Worm (Caenorhabditis elegans): Measurements from ENCODE around the gene Y49G5A.1.

Y49G5A.1 gene

DNA sequence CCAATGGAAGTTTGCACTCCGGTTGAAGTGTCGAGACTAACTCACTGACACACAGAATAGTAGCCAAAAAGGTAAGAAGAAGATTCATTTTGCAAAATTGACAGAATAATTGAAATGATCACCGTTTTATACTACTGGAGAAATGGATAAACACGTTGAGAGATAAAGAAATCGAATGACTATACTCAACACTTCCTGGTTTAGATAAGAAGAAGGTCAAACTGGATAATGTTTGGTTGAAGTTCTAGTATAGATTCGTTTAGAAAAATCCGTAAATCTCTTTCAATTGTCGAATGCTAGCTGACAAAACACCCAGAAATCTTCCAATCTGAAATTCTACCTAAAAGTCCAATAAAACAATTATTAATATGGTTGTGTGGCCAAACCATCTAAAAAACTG is at the start of gene Y49G5A.1:
Y49G5A.1 (minus strand) TSS at position 101 of the 400 bp plus-strand sequence.
- TF ChIP-seq klf-2 (GFP tag; conservative IDR thresholded peaks at IDR 0.05) (no peak), ref-1 (GFP tag; conservative IDR thresholded peaks at IDR 0.05) (no peak), flt-1 (GFP tag; IDR thresholded peaks at IDR 0.05) (no peak), cog-1 (tag; optimal IDR thresholded peaks at IDR 0.05) (no peak), tab-1 (GFP tag; IDR thresholded peaks at IDR 0.05) (no peak), ztf-29 (GFP tag; IDR thresholded peaks at IDR 0.05) (no peak), med-1 (GFP tag; optimal IDR thresholded peaks at IDR 0.05; ENCODE audit: insufficient read depth) (no peak)

DNA sequence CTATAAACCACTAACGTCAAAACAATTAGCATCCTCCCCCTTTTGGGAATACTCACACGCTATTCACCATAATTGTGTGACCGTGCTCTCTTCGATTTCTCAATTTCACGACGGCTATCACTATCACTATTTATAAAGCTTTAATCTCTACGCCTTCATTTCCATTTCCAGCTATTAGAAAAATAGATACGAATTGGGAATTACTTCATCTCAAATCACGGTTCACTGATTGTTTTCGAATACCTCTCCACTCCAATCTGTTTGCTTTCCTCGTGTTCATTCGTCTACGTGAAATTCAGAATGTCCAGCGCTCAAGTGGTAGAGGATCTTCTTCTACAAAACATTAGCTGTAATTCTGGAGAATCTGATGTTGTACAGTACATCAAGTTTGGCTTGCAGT is 49.7 kb upstream of the Y49G5A.1 start, which contains the start of gene srg-29:
srg-29 (plus strand) TSS at position 301 of the 400 bp plus-strand sequence.
- no peak for TF ChIP-seq cog-1 (tag; optimal IDR thresholded peaks at IDR 0.05)
- TF ChIP-seq ztf-23 (GFP tag; IDR thresholded peaks at IDR 0.05): no peak
- no peak for TF ChIP-seq ztf-29 (GFP tag; IDR thresholded peaks at IDR 0.05)
- no peak for TF ChIP-seq med-1 (GFP tag; optimal IDR thresholded peaks at IDR 0.05; ENCODE audit: insufficient read depth)
- no peak for TF ChIP-seq T22C8.4 (GFP tag; IDR thresholded peaks at IDR 0.05)
- TF ChIP-seq klf-2 (GFP tag; conservative IDR thresholded peaks at IDR 0.05): no peak
- TF ChIP-seq tab-1 (GFP tag; IDR thresholded peaks at IDR 0.05): no peak
- TF ChIP-seq ref-1 (GFP tag; conservative IDR thresholded peaks at IDR 0.05): no peak
- TF ChIP-seq flt-1 (GFP tag; IDR thresholded peaks at IDR 0.05): no peak

DNA sequence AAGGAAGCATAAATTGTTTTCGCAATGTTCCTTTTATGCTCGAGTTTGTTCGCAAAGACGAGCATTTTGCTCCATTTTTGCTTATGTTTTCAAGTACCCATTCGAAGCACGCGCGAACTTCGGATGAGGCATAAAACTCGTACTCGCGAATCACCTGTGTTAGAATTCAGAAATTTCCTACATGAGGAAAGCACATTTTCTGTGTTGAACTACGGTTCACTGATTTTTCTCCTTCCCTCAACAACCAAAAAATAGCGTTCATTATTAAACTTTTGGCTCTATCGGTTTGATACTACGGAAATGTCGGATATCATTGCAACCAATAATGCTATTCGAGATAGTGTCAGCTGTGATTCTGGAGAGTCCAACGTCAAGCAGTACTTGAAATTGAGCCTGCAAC is 47.4 kb upstream of the Y49G5A.1 start, which contains the start of gene srg-28:
srg-28 (plus strand) TSS at position 301 of the 400 bp plus-strand sequence.
- TF ChIP-seq T22C8.4 (GFP tag; IDR thresholded peaks at IDR 0.05) (no peak), cog-1 (tag; optimal IDR thresholded peaks at IDR 0.05) (no peak), ztf-23 (GFP tag; IDR thresholded peaks at IDR 0.05) (no peak), tab-1 (GFP tag; IDR thresholded peaks at IDR 0.05) (no peak), ztf-29 (GFP tag; IDR thresholded peaks at IDR 0.05) (no peak), med-1 (GFP tag; optimal IDR thresholded peaks at IDR 0.05; ENCODE audit: insufficient read depth) (no peak), klf-2 (GFP tag; conservative IDR thresholded peaks at IDR 0.05) (no peak)

DNA sequence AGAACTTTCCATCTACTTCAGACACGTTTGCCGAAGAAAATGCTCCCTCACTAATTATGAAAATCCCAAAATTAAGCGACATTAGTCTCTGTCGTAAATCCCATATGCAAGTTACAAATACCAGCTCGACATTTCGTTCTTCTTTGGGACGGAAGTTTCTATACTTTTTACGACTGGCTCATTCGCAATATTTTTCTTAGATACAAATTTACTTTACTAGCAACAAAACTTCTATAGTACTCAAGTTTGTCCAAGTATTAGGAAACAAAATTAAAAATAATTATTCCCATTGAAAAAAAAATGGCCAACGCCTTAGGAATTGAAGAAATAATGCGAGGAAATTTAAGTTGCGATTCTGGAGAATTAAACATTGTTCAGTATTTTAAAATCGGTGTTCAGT is 43.8 kb upstream of the Y49G5A.1 start, which contains the start of gene srg-26:
srg-26 (plus strand) TSS at position 301 of the 400 bp plus-strand sequence.
- TF ChIP-seq ztf-23 (GFP tag; IDR thresholded peaks at IDR 0.05) (no peak), cog-1 (tag; optimal IDR thresholded peaks at IDR 0.05) (no peak), klf-2 (GFP tag; conservative IDR thresholded peaks at IDR 0.05) (no peak), med-1 (GFP tag; optimal IDR thresholded peaks at IDR 0.05; ENCODE audit: insufficient read depth) (no peak), ztf-29 (GFP tag; IDR thresholded peaks at IDR 0.05) (no peak), tab-1 (GFP tag; IDR thresholded peaks at IDR 0.05) (no peak), ref-1 (GFP tag; conservative IDR thresholded peaks at IDR 0.05) (no peak), flt-1 (GFP tag; IDR thresholded peaks at IDR 0.05) (no peak), T22C8.4 (GFP tag; IDR thresholded peaks at IDR 0.05) (no peak)

DNA sequence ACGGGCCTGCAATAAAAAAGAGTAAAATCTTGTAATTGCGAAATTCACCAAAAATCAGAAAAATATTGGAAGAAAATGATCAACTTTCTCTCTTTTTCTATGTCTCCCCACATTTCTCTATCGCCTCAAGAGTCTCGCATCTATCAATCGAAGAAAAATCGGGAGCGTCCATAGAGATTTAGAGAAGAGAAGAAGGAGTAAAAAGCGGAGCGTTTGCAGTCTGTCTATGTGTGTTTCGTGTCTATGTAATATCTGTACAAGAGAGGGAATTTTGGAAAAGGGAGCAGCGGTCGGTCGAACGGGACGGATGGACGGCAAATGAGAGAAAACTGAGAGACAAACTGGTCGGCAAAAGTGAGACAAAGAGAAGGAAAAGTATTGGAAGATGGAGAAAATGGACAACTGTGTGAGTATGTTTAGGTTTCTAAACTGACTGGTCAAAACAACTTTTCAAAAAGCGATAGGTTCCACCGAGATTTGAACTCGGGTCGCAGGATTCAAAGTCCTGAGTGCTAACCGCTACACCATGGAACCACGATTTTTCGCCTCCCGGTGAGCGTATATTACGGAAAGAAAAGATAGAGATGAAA is 42.6 kb upstream of the Y49G5A.1 start:
- 0 out of 2 replicates have a peak, but pooled peaks have one; percentile 13 for TF ChIP-seq klf-2 (GFP tag; conservative IDR thresholded peaks at IDR 0.05)
- TF ChIP-seq ztf-29 (GFP tag; IDR thresholded peaks at IDR 0.05): no peak

DNA sequence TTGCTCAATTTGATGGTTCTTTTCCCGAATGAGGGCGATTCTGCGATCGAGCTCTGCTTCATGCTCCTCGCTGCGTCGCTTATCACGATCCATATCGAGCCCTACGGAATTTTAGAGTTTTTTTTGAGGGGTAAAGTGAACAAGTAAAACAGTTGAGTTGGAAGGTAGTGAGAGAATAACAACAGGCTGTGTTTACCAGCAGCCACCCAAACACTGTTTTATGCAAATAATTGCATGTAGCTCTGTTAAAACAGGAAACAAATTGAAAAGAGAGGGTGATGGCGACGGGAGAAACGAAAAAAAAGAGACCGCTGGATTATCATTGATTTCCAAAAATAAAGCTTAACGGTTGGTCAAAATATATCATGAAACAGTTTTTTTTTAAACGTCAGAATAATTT is 41.1 kb upstream of the Y49G5A.1 start, which contains the start of gene C10G8.8:
C10G8.8 (minus strand) TSS at position 101 of the 400 bp plus-strand sequence.
- TF ChIP-seq ztf-29 (GFP tag; IDR thresholded peaks at IDR 0.05) (no peak), ztf-23 (GFP tag; IDR thresholded peaks at IDR 0.05) (no peak), T22C8.4 (GFP tag; IDR thresholded peaks at IDR 0.05) (no peak), med-1 (GFP tag; optimal IDR thresholded peaks at IDR 0.05; ENCODE audit: insufficient read depth) (no peak), ref-1 (GFP tag; conservative IDR thresholded peaks at IDR 0.05) (no peak), flt-1 (GFP tag; IDR thresholded peaks at IDR 0.05) (no peak), tab-1 (GFP tag; IDR thresholded peaks at IDR 0.05) (no peak), cog-1 (tag; optimal IDR thresholded peaks at IDR 0.05) (no peak), klf-2 (GFP tag; conservative IDR thresholded peaks at IDR 0.05) (no peak)

DNA sequence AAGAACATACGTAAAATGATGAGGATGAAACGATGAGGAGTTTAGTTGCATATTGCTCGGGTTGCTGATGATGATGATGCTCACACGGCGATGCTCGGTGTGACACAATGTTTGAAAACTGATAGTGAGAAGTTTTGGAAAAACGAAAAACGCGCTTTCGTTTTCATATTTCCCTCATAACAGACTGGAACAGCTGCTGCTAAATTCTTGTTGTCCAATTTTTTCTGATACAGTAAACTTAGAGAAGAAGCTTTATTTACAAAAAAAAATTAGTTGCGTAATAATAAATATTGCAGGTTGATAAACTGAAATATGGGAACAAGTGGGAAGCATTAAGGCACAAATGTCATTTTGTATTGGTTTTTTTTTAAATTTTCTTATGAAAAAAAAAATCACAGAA is 37.4 kb upstream of the Y49G5A.1 start, which contains the start of gene ceh-33:
ceh-33 (minus strand) TSS at position 101 of the 400 bp plus-strand sequence.
- TF ChIP-seq ztf-29 (GFP tag; IDR thresholded peaks at IDR 0.05): no peak
- TF ChIP-seq tab-1 (GFP tag; IDR thresholded peaks at IDR 0.05): no peak
- no peak for TF ChIP-seq ref-1 (GFP tag; conservative IDR thresholded peaks at IDR 0.05)
- TF ChIP-seq med-1 (GFP tag; optimal IDR thresholded peaks at IDR 0.05; ENCODE audit: insufficient read depth): no peak
- no peak for TF ChIP-seq cog-1 (tag; optimal IDR thresholded peaks at IDR 0.05)
- TF ChIP-seq flt-1 (GFP tag; IDR thresholded peaks at IDR 0.05): no peak
- no peak for TF ChIP-seq ztf-23 (GFP tag; IDR thresholded peaks at IDR 0.05)
- no peak for TF ChIP-seq T22C8.4 (GFP tag; IDR thresholded peaks at IDR 0.05)
- TF ChIP-seq klf-2 (GFP tag; conservative IDR thresholded peaks at IDR 0.05): no peak

DNA sequence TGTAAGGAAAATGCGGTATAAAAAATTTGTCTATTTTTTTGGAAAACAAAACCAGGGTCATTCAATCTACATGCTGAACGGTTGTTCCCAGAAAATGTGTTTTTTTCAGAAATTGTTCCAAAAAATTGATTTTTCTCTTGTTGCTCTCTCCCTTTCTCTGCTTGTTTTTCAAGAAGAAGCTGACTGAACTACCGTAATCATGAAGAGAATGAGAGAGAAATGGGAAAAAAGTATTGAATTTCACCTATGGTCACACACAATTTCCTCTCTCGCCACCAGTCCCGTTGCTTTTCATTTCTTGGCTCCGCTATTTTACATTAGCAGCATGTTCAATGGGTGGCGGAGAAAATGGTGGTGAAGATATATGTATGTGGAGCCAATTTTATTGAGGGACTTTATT is 35.6 kb upstream of the Y49G5A.1 start:
- TF ChIP-seq ref-1 (GFP tag; conservative IDR thresholded peaks at IDR 0.05) (no peak), med-1 (GFP tag; optimal IDR thresholded peaks at IDR 0.05; ENCODE audit: insufficient read depth) (no peak), ztf-23 (GFP tag; IDR thresholded peaks at IDR 0.05) (no peak), klf-2 (GFP tag; conservative IDR thresholded peaks at IDR 0.05) (no peak), tab-1 (GFP tag; IDR thresholded peaks at IDR 0.05) (no peak), flt-1 (GFP tag; IDR thresholded peaks at IDR 0.05) (no peak), cog-1 (tag; optimal IDR thresholded peaks at IDR 0.05) (no peak), T22C8.4 (GFP tag; IDR thresholded peaks at IDR 0.05) (no peak), ztf-29 (GFP tag; IDR thresholded peaks at IDR 0.05) (no peak)

DNA sequence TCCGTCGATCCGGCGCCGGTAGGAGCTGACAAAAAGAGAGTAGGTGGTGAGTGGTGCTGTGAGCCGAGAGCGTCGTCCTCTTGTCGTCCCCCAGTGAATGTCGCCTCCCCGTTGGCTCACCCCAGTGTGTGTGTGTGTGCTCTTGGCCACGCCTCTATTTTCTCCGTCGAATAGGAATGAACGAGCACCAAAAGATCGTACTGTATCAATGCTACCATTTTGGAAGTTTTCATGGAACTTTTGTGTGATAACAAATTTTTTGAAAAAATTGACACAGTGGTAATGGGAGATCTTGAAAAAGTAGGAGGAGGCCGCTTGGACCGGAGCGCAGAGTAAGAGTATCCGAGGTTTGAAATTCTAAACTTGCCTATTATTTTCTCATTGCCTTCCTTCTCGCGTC is 32.3 kb upstream of the Y49G5A.1 start, which contains the start of gene ceh-34:
ceh-34 (minus strand) TSS at position 101 of the 400 bp plus-strand sequence.
- TF ChIP-seq ref-1 (GFP tag; conservative IDR thresholded peaks at IDR 0.05) (no peak), tab-1 (GFP tag; IDR thresholded peaks at IDR 0.05) (no peak), med-1 (GFP tag; optimal IDR thresholded peaks at IDR 0.05; ENCODE audit: insufficient read depth) (no peak), ztf-29 (GFP tag; IDR thresholded peaks at IDR 0.05) (no peak), T22C8.4 (GFP tag; IDR thresholded peaks at IDR 0.05) (no peak), ztf-23 (GFP tag; IDR thresholded peaks at IDR 0.05) (no peak)

DNA sequence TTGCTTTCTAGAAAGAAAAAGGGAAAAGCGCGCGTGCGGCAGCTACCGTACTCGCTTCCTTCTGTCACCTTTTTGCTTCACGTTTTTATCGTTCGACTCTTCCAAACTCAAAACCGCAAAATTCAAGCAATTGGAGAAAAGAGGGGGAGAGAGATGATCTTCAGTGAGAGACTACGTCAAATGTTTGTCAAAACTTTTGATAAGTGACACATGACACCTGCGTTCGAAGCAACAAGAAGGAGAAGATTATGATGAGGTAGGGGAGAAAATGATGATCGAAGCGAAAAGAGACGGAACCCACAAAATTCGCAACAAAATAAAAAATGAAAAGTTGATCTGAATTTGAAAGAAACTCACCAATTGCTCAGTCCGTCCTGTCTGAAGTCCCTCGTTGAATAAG is 31.2 kb upstream of the Y49G5A.1 start:
- TF ChIP-seq cog-1 (tag; optimal IDR thresholded peaks at IDR 0.05): no peak
- no peak for TF ChIP-seq tab-1 (GFP tag; IDR thresholded peaks at IDR 0.05)
- no peak for TF ChIP-seq T22C8.4 (GFP tag; IDR thresholded peaks at IDR 0.05)
- no peak for TF ChIP-seq ztf-29 (GFP tag; IDR thresholded peaks at IDR 0.05)
- no peak for TF ChIP-seq ztf-23 (GFP tag; IDR thresholded peaks at IDR 0.05)
- TF ChIP-seq flt-1 (GFP tag; IDR thresholded peaks at IDR 0.05): no peak
- TF ChIP-seq med-1 (GFP tag; optimal IDR thresholded peaks at IDR 0.05; ENCODE audit: insufficient read depth): no peak
- TF ChIP-seq klf-2 (GFP tag; conservative IDR thresholded peaks at IDR 0.05): no peak
- no peak for TF ChIP-seq ref-1 (GFP tag; conservative IDR thresholded peaks at IDR 0.05)

All from whole organism, midembryonic.